Fruit fly (Drosophila melanogaster): Measurements from ENCODE around the gene CG12535.

Gene CG12535

dm6 chrX:3448893-3449394, at the start of gene CG12535:
TSS of gene CG12535 (minus strand) at chrX:3448943.
- TF ChIP-seq Vsx2 (GFP tag; optimal IDR thresholded peaks at IDR 0.05; ENCODE audit: partially characterized antibody) (no peak), Dif (GFP tag; optimal IDR thresholded peaks at IDR 0.05; ENCODE audit: partially characterized antibody) (no peak), h (GFP tag; optimal IDR thresholded peaks at IDR 0.05) (no peak), dmrt93B (GFP tag; optimal IDR thresholded peaks at IDR 0.05) (no peak), lola (GFP tag; optimal IDR thresholded peaks at IDR 0.05) (no peak)

- TF ChIP-seq Hr83 (GFP tag; optimal IDR thresholded peaks at IDR 0.05; ENCODE audit: poor library complexity, severe bottlenecking) (no peak), CrebA (GFP tag; optimal IDR thresholded peaks at IDR 0.05; ENCODE audit: borderline replicate concordance) (no peak), dl (GFP tag; optimal IDR thresholded peaks at IDR 0.05; ENCODE audit: insufficient read depth in 1 of 2, partially characterized antibody in 2 of 2) (no peak), fru (GFP tag; optimal IDR thresholded peaks at IDR 0.05) (no peak), Sp1 (GFP tag; optimal IDR thresholded peaks at IDR 0.05) (no peak), Dfd (GFP tag; optimal IDR thresholded peaks at IDR 0.05) (no peak), Jra (GFP tag; optimal IDR thresholded peaks at IDR 0.05) (no peak), Dif (GFP tag; optimal IDR thresholded peaks at IDR 0.05; ENCODE audit: partially characterized antibody) (no peak), HLH106 (tag; optimal IDR thresholded peaks at IDR 0.05) (no peak)
These were observed 37.1 kb upstream of the CG12535 start for dm6 chrX:3485871-3486270.

dm6 chrX:3485304-3485703, 36.6 kb upstream of the CG12535 start, which contains the start of the genes CG14270 and CG10803:
TSS of gene CG14270 (minus strand) at chrX:3485378.
TSS of gene CG10803 (plus strand) at chrX:3485650.
- TF ChIP-seq dsf (GFP tag; optimal IDR thresholded peaks at IDR 0.05; ENCODE audit: borderline replicate concordance) (no peak), Vsx2 (GFP tag; optimal IDR thresholded peaks at IDR 0.05; ENCODE audit: partially characterized antibody) (peak; percentile 2), sage (GFP tag; optimal IDR thresholded peaks at IDR 0.05) (no peak), Hnf4 (GFP tag; optimal IDR thresholded peaks at IDR 0.05) (peak; percentile 51), foxo (GFP tag; optimal IDR thresholded peaks at IDR 0.05) (peak in 1 of 2 experiments; percentile 14), brk (GFP tag; optimal IDR thresholded peaks at IDR 0.05) (peak; percentile 9), psq (GFP tag; optimal IDR thresholded peaks at IDR 0.05) (peak; percentile 4), Jra (GFP tag; optimal IDR thresholded peaks at IDR 0.05) (peak; percentile 27), CG9705 (GFP tag; optimal IDR thresholded peaks at IDR 0.05) (no peak), tai (GFP tag; optimal IDR thresholded peaks at IDR 0.05) (peak; percentile 68), br (GFP tag; optimal IDR thresholded peaks at IDR 0.05) (no peak)

- TF ChIP-seq GATAd (GFP tag; optimal IDR thresholded peaks at IDR 0.05): peak; percentile 44
- peak; percentile 43 for TF ChIP-seq Myc (optimal IDR thresholded peaks at IDR 0.05)
- TF ChIP-seq Jra (GFP tag; optimal IDR thresholded peaks at IDR 0.05): peak; percentile 82
- TF ChIP-seq h (GFP tag; optimal IDR thresholded peaks at IDR 0.05): peak; percentile 84
- peak; percentile 89 for TF ChIP-seq Hnf4 (GFP tag; optimal IDR thresholded peaks at IDR 0.05)
- TF ChIP-seq fru (GFP tag; optimal IDR thresholded peaks at IDR 0.05): peak; percentile 71
- peak; percentile 41 for TF ChIP-seq brk (GFP tag; optimal IDR thresholded peaks at IDR 0.05)
- peak; percentile 71 for TF ChIP-seq dsf (GFP tag; optimal IDR thresholded peaks at IDR 0.05; ENCODE audit: borderline replicate concordance)
- peak; percentile 54 for TF ChIP-seq Sp1 (GFP tag; optimal IDR thresholded peaks at IDR 0.05)
- peak; percentile 83 for TF ChIP-seq woc (GFP tag; optimal IDR thresholded peaks at IDR 0.05)
- no peak for TF ChIP-seq Mio (GFP tag; optimal IDR thresholded peaks at IDR 0.05)
- TF ChIP-seq HLH106 (tag; optimal IDR thresholded peaks at IDR 0.05): peak; percentile 79
- peak; percentile 59 for TF ChIP-seq psq (GFP tag; optimal IDR thresholded peaks at IDR 0.05)
- TF ChIP-seq CrebA (GFP tag; optimal IDR thresholded peaks at IDR 0.05; ENCODE audit: borderline replicate concordance): no peak
- TF ChIP-seq dl (GFP tag; optimal IDR thresholded peaks at IDR 0.05; ENCODE audit: insufficient read depth in 1 of 2, partially characterized antibody in 2 of 2): no peak
- peak; percentile 81 for TF ChIP-seq ey (GFP tag; optimal IDR thresholded peaks at IDR 0.05)
- TF ChIP-seq OdsH (GFP tag; optimal IDR thresholded peaks at IDR 0.05): peak; percentile 59
- TF ChIP-seq lola (GFP tag; optimal IDR thresholded peaks at IDR 0.05): no peak
- TF ChIP-seq Hr83 (GFP tag; optimal IDR thresholded peaks at IDR 0.05; ENCODE audit: poor library complexity, severe bottlenecking): peak; percentile 48
- peak; percentile 27 for TF ChIP-seq CG9705 (GFP tag; optimal IDR thresholded peaks at IDR 0.05)
- TF ChIP-seq sv (GFP tag; optimal IDR thresholded peaks at IDR 0.05): peak; percentile 78
- TF ChIP-seq rgr (GFP tag; optimal IDR thresholded peaks at IDR 0.05): peak; percentile 83
- no peak for TF ChIP-seq CG32264 (GFP tag; optimal IDR thresholded peaks at IDR 0.05)
- peak; percentile 93 for TF ChIP-seq tai (GFP tag; optimal IDR thresholded peaks at IDR 0.05)
- peak in 1 of 2 experiments; percentile 85 for TF ChIP-seq foxo (GFP tag; optimal IDR thresholded peaks at IDR 0.05)
- TF ChIP-seq br (GFP tag; optimal IDR thresholded peaks at IDR 0.05): no peak
These were observed 33.6 kb upstream of the CG12535 start, which contains the start of the genes CG10804 and CG10802 for dm6 chrX:3482119-3483014. TSS of gene CG10804 (minus strand) at chrX:3482322. TSS of gene CG10802 (plus strand) at chrX:3482965.
